Fruit fly (Drosophila melanogaster): ENCODE data around the gene ttm3.
A peak's percentile ranks its signal among the peaks of the same experiment; 100 is the strongest.

ttm3 gene

dm6 chr2L:22104301-22104700, 24.9 kb downstream of the ttm3 start, which contains the start of gene tplus3b:
Gene tplus3b (minus strand): TSS chr2L:22104401.
- TF ChIP-seq ovo (GFP tag; optimal IDR thresholded peaks at IDR 0.05) (no peak), bab1 (GFP tag; optimal IDR thresholded peaks at IDR 0.05) (no peak)

dm6 chr2L:22105412-22105811, 26.0 kb downstream of the ttm3 start, which contains the start of gene CG15219:
Gene CG15219 (minus strand): TSS chr2L:22105512.
- TF ChIP-seq CG33017 (tag; optimal IDR thresholded peaks at IDR 0.05) (no peak), cic (GFP tag; optimal IDR thresholded peaks at IDR 0.05) (no peak), CG1620 (GFP tag; optimal IDR thresholded peaks at IDR 0.05) (no peak), Crg-1 (GFP tag; optimal IDR thresholded peaks at IDR 0.05) (no peak), CG14711 (tag; optimal IDR thresholded peaks at IDR 0.05) (no peak), CG7045 (GFP tag; optimal IDR thresholded peaks at IDR 0.05) (no peak), Hr96 (GFP tag; optimal IDR thresholded peaks at IDR 0.05) (no peak), CG11617 (GFP tag; optimal IDR thresholded peaks at IDR 0.05) (no peak), bab1 (GFP tag; optimal IDR thresholded peaks at IDR 0.05) (no peak), tj (GFP tag; optimal IDR thresholded peaks at IDR 0.05) (no peak)

- no peak for TF ChIP-seq CG5204 (GFP tag; optimal IDR thresholded peaks at IDR 0.05)
- no peak for TF ChIP-seq ovo (GFP tag; optimal IDR thresholded peaks at IDR 0.05)
Measured at dm6 chr2L:22107204-22107603, 27.8 kb downstream of the ttm3 start, which contains the start of gene CG10834. Gene CG10834 (minus strand): TSS chr2L:22107304.

dm6 chr2L:22108664-22109063, 29.2 kb downstream of the ttm3 start, which contains the start of gene CG6675:
Gene CG6675 (plus strand): TSS chr2L:22108964.
- TF ChIP-seq Crg-1 (GFP tag; optimal IDR thresholded peaks at IDR 0.05), result no peak
- TF ChIP-seq CG7045 (GFP tag; optimal IDR thresholded peaks at IDR 0.05), result peak; percentile 43
- TF ChIP-seq CG5204 (GFP tag; optimal IDR thresholded peaks at IDR 0.05), result peak; percentile 20
- peak; percentile 59 for TF ChIP-seq kay (GFP tag; ENCODE audit: borderline replicate concordance)

- TF ChIP-seq CG5204 (GFP tag; optimal IDR thresholded peaks at IDR 0.05) (no peak), toe (GFP tag; optimal IDR thresholded peaks at IDR 0.05) (no peak), cic (GFP tag; optimal IDR thresholded peaks at IDR 0.05) (no peak), CG7101 (tag; optimal IDR thresholded peaks at IDR 0.05) (no peak)
Measured at dm6 chr2L:22120871-22121388, 41.5 kb downstream of the ttm3 start, which contains the start of gene CG3651. Gene CG3651 (plus strand): TSS chr2L:22121338.

dm6 chr2L:22121651-22122165, 42.3 kb downstream of the ttm3 start:
- TF ChIP-seq cnc (optimal IDR thresholded peaks at IDR 0.05) (no peak), tj (GFP tag; optimal IDR thresholded peaks at IDR 0.05) (no peak), CG33017 (tag; optimal IDR thresholded peaks at IDR 0.05) (no peak), CG12768 (GFP tag; optimal IDR thresholded peaks at IDR 0.05) (no peak), Mnt (GFP tag; optimal IDR thresholded peaks at IDR 0.05) (no peak), CG7045 (GFP tag; optimal IDR thresholded peaks at IDR 0.05) (no peak), kay (GFP tag; ENCODE audit: borderline replicate concordance) (no peak), bab1 (GFP tag; optimal IDR thresholded peaks at IDR 0.05) (no peak), CG14711 (tag; optimal IDR thresholded peaks at IDR 0.05) (no peak), toe (GFP tag; optimal IDR thresholded peaks at IDR 0.05) (no peak), CG7101 (tag; optimal IDR thresholded peaks at IDR 0.05) (no peak), CG1620 (GFP tag; optimal IDR thresholded peaks at IDR 0.05) (peak; percentile 28), pad (GFP tag; optimal IDR thresholded peaks at IDR 0.05) (no peak), CG5204 (GFP tag; optimal IDR thresholded peaks at IDR 0.05) (no peak), ovo (GFP tag; optimal IDR thresholded peaks at IDR 0.05) (peak; percentile 67), Hr96 (GFP tag; optimal IDR thresholded peaks at IDR 0.05) (peak; percentile 3), CG11617 (GFP tag; optimal IDR thresholded peaks at IDR 0.05) (no peak), Clk (GFP tag; optimal IDR thresholded peaks at IDR 0.05) (no peak), cic (GFP tag; optimal IDR thresholded peaks at IDR 0.05) (no peak), Crg-1 (GFP tag; optimal IDR thresholded peaks at IDR 0.05) (no peak)

dm6 chr2L:22129581-22130300, 50.3 kb downstream of the ttm3 start, which contains the start of gene CycK:
Gene CycK (minus strand): TSS chr2L:22130142.
- TF ChIP-seq Clk (GFP tag; optimal IDR thresholded peaks at IDR 0.05) (no peak), Crg-1 (GFP tag; optimal IDR thresholded peaks at IDR 0.05) (no peak), CG5204 (GFP tag; optimal IDR thresholded peaks at IDR 0.05) (peak; percentile 47), pad (GFP tag; optimal IDR thresholded peaks at IDR 0.05) (no peak), CG14711 (tag; optimal IDR thresholded peaks at IDR 0.05) (no peak), CG1620 (GFP tag; optimal IDR thresholded peaks at IDR 0.05) (peak; percentile 1), CG33017 (tag; optimal IDR thresholded peaks at IDR 0.05) (no peak), Mnt (GFP tag; optimal IDR thresholded peaks at IDR 0.05) (peak; percentile 57), Hr96 (GFP tag; optimal IDR thresholded peaks at IDR 0.05) (peak; percentile 34), CG12768 (GFP tag; optimal IDR thresholded peaks at IDR 0.05) (no peak), CG7101 (tag; optimal IDR thresholded peaks at IDR 0.05) (peak; percentile 9), toe (GFP tag; optimal IDR thresholded peaks at IDR 0.05) (peak; percentile 31), CG7045 (GFP tag; optimal IDR thresholded peaks at IDR 0.05) (peak; percentile 7), kay (GFP tag; ENCODE audit: borderline replicate concordance) (no peak), cnc (optimal IDR thresholded peaks at IDR 0.05) (no peak), ovo (GFP tag; optimal IDR thresholded peaks at IDR 0.05) (no peak), cic (GFP tag; optimal IDR thresholded peaks at IDR 0.05) (no peak), CG11617 (GFP tag; optimal IDR thresholded peaks at IDR 0.05) (no peak), tj (GFP tag; optimal IDR thresholded peaks at IDR 0.05) (no peak), bab1 (GFP tag; optimal IDR thresholded peaks at IDR 0.05) (no peak)
